Worm (Caenorhabditis elegans) whole organism, L4 larva: ENCODE data around the gene cyp-33C2.
A peak's percentile ranks its signal among the peaks of the same experiment; 100 is the strongest.

ENCODE experiments used
- F10B5.3 ChIP-seq: sonication (generic microtip); optimal IDR thresholded peaks from 2 replicates; lab custom pipeline; 2016; ENCODE audit warnings: mild to moderate bottlenecking, missing genetic modification characterization, missing compliant biosample characterization
- F26F4.8 ChIP-seq: fragments of 200-800 bp; sonication (Bioruptor generic); conservative IDR thresholded peaks from 2 replicates; pipeline ENCODE4 v1.3.6; 2022; ENCODE audit warnings: missing genetic modification characterization, missing compliant biosample characterization
- F37D6.2 ChIP-seq: sonication (generic microtip); optimal IDR thresholded peaks from 2 replicates; lab custom pipeline; 2016; ENCODE audit warnings: mild to moderate bottlenecking, missing genetic modification characterization, missing compliant biosample characterization
- F49E8.2 ChIP-seq: sonication (generic microtip); optimal IDR thresholded peaks from 2 replicates; lab custom pipeline; 2016; ENCODE audit warnings: missing compliant biosample characterization, mild to moderate bottlenecking, missing genetic modification characterization, borderline replicate concordance
- R02D3.7 ChIP-seq: fragments of 150-350 bp; sonication (generic microtip); optimal IDR thresholded peaks from 3 replicates; lab custom pipeline; 2014; ENCODE audit warnings: missing biosample characterization, missing genetic modification characterization
- T26A8.4 ChIP-seq: fragments of 200-800 bp; sonication (Bioruptor generic); IDR thresholded peaks from 2 replicates; pipeline ENCODE4 v1.3.6; 2022; ENCODE audit warnings: missing genetic modification characterization, missing compliant biosample characterization
- Y48G9A.11 ChIP-seq: fragments of 200-800 bp; sonication (Bioruptor generic); IDR thresholded peaks from 2 replicates; pipeline ENCODE4 v1.3.6; 2022; ENCODE audit warnings: missing genetic modification reagents, missing genetic modification characterization, missing compliant biosample characterization
- Y75B8A.6 ChIP-seq: fragments of 200-800 bp; sonication (Bioruptor generic); IDR thresholded peaks from 2 replicates; pipeline ENCODE4 v1.3.6; 2022; ENCODE audit warnings: missing genetic modification reagents, missing genetic modification characterization, missing compliant biosample characterization
- ZK546.5 ChIP-seq, 2 experiments: sonication (generic microtip); optimal IDR thresholded peaks; 2 replicates each; lab custom pipeline; 2017; ENCODE audit warnings: missing biosample characterization in 2 of 2, missing genetic modification characterization in 2 of 2
- aha-1 ChIP-seq: fragments of 150-350 bp; peaks from one replicate; lab custom pipeline; 2014; ENCODE audit warnings: missing biosample characterization, missing genetic modification characterization
- aly-2 ChIP-seq: sonication (generic microtip); optimal IDR thresholded peaks from 2 replicates; lab custom pipeline; 2018; ENCODE audit warnings: missing biosample characterization, missing genetic modification characterization
- arid-1 ChIP-seq: fragments of 200-800 bp; sonication (Bioruptor generic); conservative IDR thresholded peaks from 2 replicates; pipeline ENCODE4 v1.3.6; 2022; ENCODE audit warnings: missing genetic modification reagents, missing genetic modification characterization, missing compliant biosample characterization
- ceh-20 ChIP-seq: fragments of 200-800 bp; sonication (Bioruptor generic); IDR thresholded peaks from 2 replicates; pipeline ENCODE4 v1.3.6; 2022; ENCODE audit warnings: missing genetic modification reagents, missing genetic modification characterization, missing compliant biosample characterization
- cey-2 ChIP-seq: sonication (generic microtip); optimal IDR thresholded peaks from 3 replicates; lab custom pipeline; 2017; ENCODE audit warnings: missing genetic modification characterization, mild to moderate bottlenecking, missing compliant biosample characterization, antibody characterized with exemption, borderline replicate concordance; ENCODE audit not compliant: insufficient read depth
- ctbp-1 ChIP-seq: fragments of 200-800 bp; sonication (Bioruptor generic); IDR thresholded peaks from 2 replicates; pipeline ENCODE4 v1.3.6; 2022; ENCODE audit warnings: missing genetic modification reagents, missing genetic modification characterization, missing compliant biosample characterization
- daf-12 ChIP-seq: fragments of 150-350 bp; optimal IDR thresholded peaks from 2 replicates; lab custom pipeline; 2014; ENCODE audit warnings: missing biosample characterization, missing genetic modification reagents, missing genetic modification characterization
- dmd-6 ChIP-seq: fragments of 200-800 bp; sonication (Bioruptor generic); IDR thresholded peaks from 2 replicates; pipeline ENCODE4 v1.3.6; 2022; ENCODE audit warnings: missing genetic modification reagents, missing genetic modification characterization, missing compliant biosample characterization
- dmd-8 ChIP-seq: fragments of 200-800 bp; sonication (Bioruptor generic); IDR thresholded peaks from 2 replicates; pipeline ENCODE4 v1.3.6; 2022; ENCODE audit warnings: missing genetic modification characterization, missing compliant biosample characterization
- dpl-1 ChIP-seq: fragments of 150-350 bp; optimal IDR thresholded peaks from 2 replicates; lab custom pipeline; 2014; ENCODE audit warnings: missing biosample characterization, missing genetic modification reagents, missing genetic modification characterization
- dve-1 ChIP-seq: sonication (generic microtip); optimal IDR thresholded peaks from 2 replicates; lab custom pipeline; 2017; ENCODE audit warnings: antibody characterized with exemption, mild to moderate bottlenecking, missing genetic modification characterization, missing compliant biosample characterization; ENCODE audit not compliant: insufficient read depth
- egl-27 ChIP-seq: sonication (generic microtip); optimal IDR thresholded peaks from 3 replicates; lab custom pipeline; 2017; ENCODE audit warnings: missing biosample characterization, missing genetic modification reagents, missing genetic modification characterization
- fkh-10 ChIP-seq: fragments of 150-350 bp; optimal IDR thresholded peaks from 2 replicates; lab custom pipeline; 2014; ENCODE audit warnings: missing biosample characterization, missing genetic modification reagents, missing genetic modification characterization
- fos-1 ChIP-seq: fragments of 150-350 bp; optimal IDR thresholded peaks from 2 replicates; lab custom pipeline; 2014; ENCODE audit warnings: missing biosample characterization, missing genetic modification characterization
- gei-8 ChIP-seq: fragments of 200-800 bp; sonication (Bioruptor generic); optimal IDR thresholded peaks from 2 replicates; lab custom pipeline; 2018; ENCODE audit warnings: mild to moderate bottlenecking, missing genetic modification characterization, missing compliant biosample characterization
- hif-1 ChIP-seq, 2 experiments: sonication (generic microtip); optimal IDR thresholded peaks; 2 replicates each; lab custom pipeline; 2016 to 2017; ENCODE audit warnings: missing compliant biosample characterization in 2 of 2, missing genetic modification characterization in 2 of 2, missing genetic modification reagents in 2 of 2, missing genotype in 2 of 2, mild to moderate bottlenecking in 1 of 2
- lin-15B ChIP-seq: fragments of 150-350 bp; sonication (generic microtip); optimal IDR thresholded peaks from 3 replicates; lab custom pipeline; 2014; ENCODE audit warnings: missing biosample characterization, missing genetic modification characterization
- lin-29 ChIP-seq: fragments of 200-800 bp; sonication (Bioruptor generic); IDR thresholded peaks from 2 replicates; pipeline ENCODE4 v1.3.6; 2022; ENCODE audit warnings: missing genetic modification reagents, missing genetic modification characterization, missing compliant biosample characterization
- lin-38 ChIP-seq: fragments of 200-800 bp; sonication (Bioruptor generic); IDR thresholded peaks from 2 replicates; pipeline ENCODE4 v1.3.6; 2022; ENCODE audit warnings: missing genetic modification reagents, missing genetic modification characterization, missing compliant biosample characterization
- lir-3 ChIP-seq: sonication (generic microtip); optimal IDR thresholded peaks from 2 replicates; lab custom pipeline; 2016; ENCODE audit warnings: mild to moderate bottlenecking, missing genetic modification characterization, missing compliant biosample characterization
- lsy-2 ChIP-seq, 2 experiments: fragments of 150-350 bp in 1 of 2; sonication (generic microtip) in 1 of 2; optimal IDR thresholded peaks; 2 replicates each; lab custom pipeline; 2014 to 2017; ENCODE audit warnings: missing biosample characterization in 2 of 2, missing genetic modification characterization in 2 of 2
- madf-9 ChIP-seq: fragments of 200-800 bp; sonication (Bioruptor generic); conservative IDR thresholded peaks from 2 replicates; pipeline ENCODE4 v1.3.6; 2022; ENCODE audit warnings: missing genetic modification reagents, missing genetic modification characterization, missing compliant biosample characterization
- mxl-2 ChIP-seq: fragments of 200-800 bp; sonication (Bioruptor generic); conservative IDR thresholded peaks from 2 replicates; pipeline ENCODE4 v1.3.6; 2022; ENCODE audit warnings: missing genetic modification reagents, missing genetic modification characterization, missing compliant biosample characterization
- mxl-3 ChIP-seq: fragments of 200-800 bp; sonication (Bioruptor generic); optimal IDR thresholded peaks from 2 replicates; lab custom pipeline; 2018; ENCODE audit warnings: mild to moderate bottlenecking, missing genetic modification characterization, missing compliant biosample characterization
- nhr-11 ChIP-seq: fragments of 150-350 bp; optimal IDR thresholded peaks from 2 replicates; lab custom pipeline; 2014; ENCODE audit warnings: missing biosample characterization, missing genetic modification characterization
- nhr-111 ChIP-seq: fragments of 200-800 bp; sonication (Bioruptor generic); optimal IDR thresholded peaks from 2 replicates; lab custom pipeline; 2018; ENCODE audit warnings: mild to moderate bottlenecking, missing genetic modification characterization, missing compliant biosample characterization
- nhr-237 ChIP-seq: sonication (generic microtip); optimal IDR thresholded peaks from 2 replicates; lab custom pipeline; 2017; ENCODE audit warnings: missing biosample characterization, missing genetic modification characterization
- nhr-25 ChIP-seq: sonication (generic microtip); optimal IDR thresholded peaks from 2 replicates; lab custom pipeline; 2017; ENCODE audit warnings: missing genetic modification characterization, mild to moderate bottlenecking, missing compliant biosample characterization, antibody characterized with exemption, moderate library complexity, borderline replicate concordance; ENCODE audit not compliant: insufficient read depth
- nhr-41 ChIP-seq: fragments of 200-800 bp; sonication (Bioruptor generic); IDR thresholded peaks from 2 replicates; pipeline ENCODE4 v1.3.6; 2022; ENCODE audit warnings: missing genetic modification reagents, missing genetic modification characterization, missing compliant biosample characterization
- nhr-42 ChIP-seq: fragments of 200-800 bp; sonication (Bioruptor generic); IDR thresholded peaks from 2 replicates; pipeline ENCODE4 v1.3.6; 2022; ENCODE audit warnings: missing genetic modification characterization, missing compliant biosample characterization
- nhr-48 ChIP-seq: sonication (generic microtip); optimal IDR thresholded peaks from 2 replicates; lab custom pipeline; 2016; ENCODE audit warnings: mild to moderate bottlenecking, missing genetic modification characterization, missing compliant biosample characterization
- nhr-6 ChIP-seq: fragments of 150-350 bp; optimal IDR thresholded peaks from 2 replicates; lab custom pipeline; 2014; ENCODE audit warnings: missing biosample characterization, missing genetic modification characterization
- nhr-77 ChIP-seq: fragments of 150-350 bp; optimal IDR thresholded peaks from 2 replicates; lab custom pipeline; 2014; ENCODE audit warnings: missing biosample characterization, missing genetic modification characterization
- pha-4 ChIP-seq, 2 experiments: fragments of 150-350 bp in 1 of 2; fragments of 200-800 bp in 1 of 2; sonication (Bioruptor generic) in 1 of 2; IDR thresholded peaks in 1 of 2; optimal IDR thresholded peaks in 1 of 2; 2 replicates each; pipeline versions ENCODE4 v1.3.6 to Lab custom; 2014 to 2022; ENCODE audit warnings: missing genetic modification characterization in 2 of 2, missing genetic modification reagents in 2 of 2, missing biosample characterization in 1 of 2, missing compliant biosample characterization in 1 of 2
- sdz-12 ChIP-seq: fragments of 200-800 bp; sonication (Bioruptor generic); optimal IDR thresholded peaks from 2 replicates; lab custom pipeline; 2018; ENCODE audit warnings: mild to moderate bottlenecking, missing genetic modification characterization, missing compliant biosample characterization
- skn-1 ChIP-seq: fragments of 150-350 bp; optimal IDR thresholded peaks from 2 replicates; lab custom pipeline; 2014; ENCODE audit warnings: missing biosample characterization, missing genetic modification characterization
- tag-97 ChIP-seq: fragments of 200-800 bp; sonication (Bioruptor generic); IDR thresholded peaks from 2 replicates; pipeline ENCODE4 v1.3.6; 2022; ENCODE audit warnings: missing genetic modification characterization, missing compliant biosample characterization
- tra-1 ChIP-seq: fragments of 200-800 bp; sonication (Bioruptor generic); IDR thresholded peaks from 2 replicates; pipeline ENCODE4 v1.3.6; 2022; ENCODE audit warnings: missing genetic modification reagents, missing genetic modification characterization, missing compliant biosample characterization
- unc-62 ChIP-seq, 3 experiments: fragments of 150-350 bp in 1 of 3; sonication (generic microtip); optimal IDR thresholded peaks in 2 of 3; peaks in 1 of 3; 1 replicate in 1 of 3; 2 replicates in 2 of 3; lab custom pipeline; 2014 to 2017; ENCODE audit warnings: missing biosample characterization in 3 of 3, missing genetic modification characterization in 3 of 3, missing genetic modification reagents in 3 of 3, missing genotype in 1 of 3
- zfp-2 ChIP-seq: sonication (generic microtip); optimal IDR thresholded peaks from 2 replicates; lab custom pipeline; 2016; ENCODE audit warnings: mild to moderate bottlenecking, missing genetic modification characterization, missing compliant biosample characterization
- zfp-3 ChIP-seq: fragments of 200-800 bp; sonication (Bioruptor generic); conservative IDR thresholded peaks from 2 replicates; pipeline ENCODE4 v1.3.6; 2022; ENCODE audit warnings: missing genetic modification reagents, missing genetic modification characterization, missing compliant biosample characterization

Gene cyp-33C2

DNA sequence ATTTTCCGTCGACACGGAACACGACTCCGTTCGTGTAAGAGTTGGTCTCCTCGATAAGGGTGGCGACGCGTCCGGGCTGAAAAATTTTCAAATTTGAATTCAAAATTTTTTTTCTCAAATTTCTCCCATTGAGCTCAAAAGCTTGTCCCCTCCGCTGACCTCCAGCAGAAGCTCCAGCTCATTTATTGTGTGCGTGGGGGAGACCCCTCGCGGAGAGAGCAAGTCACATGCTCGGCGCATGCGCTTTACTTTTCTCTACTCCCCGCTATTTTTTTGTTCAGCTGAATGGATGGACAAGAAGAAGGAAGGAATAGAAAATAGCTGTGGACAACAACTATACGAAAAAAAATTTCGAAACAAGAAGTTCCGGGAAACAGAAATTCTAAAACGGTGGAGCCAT, 49.8 kb upstream of the cyp-33C2 start (continued):
- TF ChIP-seq R02D3.7 (tag; lab: Kevin White, UChicago) (no peak), tra-1 (GFP tag; lab: Robert Waterston, UW) (0 out of 2 replicates have a peak, but pooled peaks have one; percentile 32), mxl-2 (GFP tag; lab: Robert Waterston, UW) (peak; percentile 97), Y75B8A.6 (GFP tag; lab: Robert Waterston, UW) (no peak), F49E8.2 (tag; lab: Kevin White, UChicago) (no peak), arid-1 (0 out of 2 replicates have a peak, but pooled peaks have one; percentile 37), nhr-111 (no peak), madf-9 (no peak), tag-97 (no peak), cey-2 (tag; lab: Kevin White, UChicago) (no peak), T26A8.4 (no peak), gei-8 (GFP tag; lab: Kevin White, UChicago) (no peak), skn-1 (tag; lab: Kevin White, UChicago) (no peak), nhr-41 (GFP tag; lab: Robert Waterston, UW) (no peak), F37D6.2 (tag; lab: Kevin White, UChicago) (peak; percentile 63), daf-12 (no peak), zfp-2 (tag; lab: Kevin White, UChicago) (no peak), dve-1 (peak; percentile 23), unc-62 (GFP tag; optimal IDR thresholded peaks at IDR 0.05 in 1 of 2; lab: Kevin White, UChicago) (no peak), unc-62 (tag; optimal IDR thresholded peaks at IDR 0.05; lab: Kevin White, UChicago) (no peak), egl-27 (tag; lab: Kevin White, UChicago) (no peak), aly-2 (tag; lab: Kevin White, UChicago) (no peak), ctbp-1 (GFP tag; lab: Robert Waterston, UW) (peak; percentile 74; the same call in 1 of the 2 replicates), Y48G9A.11 (GFP tag; lab: Robert Waterston, UW) (no peak), nhr-77 (tag; lab: Kevin White, UChicago) (peak; percentile 1), dmd-8 (no peak), fkh-10 (peak; percentile 74), lir-3 (tag; lab: Kevin White, UChicago) (no peak), mxl-3 (GFP tag; lab: Kevin White, UChicago) (peak; percentile 11), pha-4 (GFP tag; IDR thresholded peaks at IDR 0.05; lab: Robert Waterston, UW) (no peak), pha-4 (tag; optimal IDR thresholded peaks at IDR 0.05; lab: Kevin White, UChicago) (no peak), F26F4.8 (GFP tag; lab: Robert Waterston, UW) (no peak), nhr-6 (tag; lab: Kevin White, UChicago) (no peak), hif-1 (tag; optimal IDR thresholded peaks at IDR 0.05; lab: Kevin White, UChicago) (peak in 1 of 2 experiments; percentile 76), aha-1 (peak; percentile 95), lin-38 (GFP tag; lab: Robert Waterston, UW) (peak; percentile 33), zfp-3 (GFP tag; lab: Robert Waterston, UW) (no peak), lsy-2 (tag; optimal IDR thresholded peaks at IDR 0.05; lab: Kevin White, UChicago) (peak in 1 of 2 experiments; percentile 74), sdz-12 (GFP tag; lab: Kevin White, UChicago) (no peak), nhr-11 (tag; lab: Kevin White, UChicago) (peak; percentile 49), dmd-6 (peak; percentile 73), ZK546.5 (tag; optimal IDR thresholded peaks at IDR 0.05; lab: Kevin White, UChicago) (no peak), lin-15B (tag; lab: Kevin White, UChicago) (no peak), ceh-20 (peak; percentile 31; the same call in 1 of the 2 replicates), dpl-1 (GFP tag; lab: Kevin White, UChicago) (peak; percentile 28), nhr-48 (tag; lab: Kevin White, UChicago) (peak; percentile 8), fos-1 (tag; lab: Kevin White, UChicago) (no peak), lin-29 (GFP tag; lab: Robert Waterston, UW) (no peak), nhr-42 (no peak), nhr-237 (no peak), F10B5.3 (tag; lab: Kevin White, UChicago) (no peak), nhr-25 (tag; lab: Kevin White, UChicago) (no peak)
